Worm (Caenorhabditis elegans): ENCODE results near the gene nekl-4.

ce11 chrIII:5508669-5509068, 8.7 kb downstream of the nekl-4 start, which contains the start of gene D1044.7:
- TF ChIP-seq nhr-12 (tag; optimal IDR thresholded peaks at IDR 0.05) (no peak), aha-1 (tag; optimal IDR thresholded peaks at IDR 0.05) (no peak), elt-3 (tag; optimal IDR thresholded peaks at IDR 0.05) (no peak), mdl-1 (tag; optimal IDR thresholded peaks at IDR 0.05) (no peak), tbx-2 (tag; optimal IDR thresholded peaks at IDR 0.05) (no peak), pqm-1 (tag; optimal IDR thresholded peaks at IDR 0.05) (no peak), lsy-2 (tag; optimal IDR thresholded peaks at IDR 0.05) (no peak), ces-1 (GFP tag; optimal IDR thresholded peaks at IDR 0.05) (no peak), fkh-8 (tag; optimal IDR thresholded peaks at IDR 0.05) (no peak)

All from whole organism, L1 larva.